Worm (Caenorhabditis elegans) whole organism, L2 larva: ENCODE results near the gene D2023.1.
A peak's percentile ranks its signal among the peaks of the same experiment; 100 is the strongest.

Experiments used
- egl-27 ChIP-seq: sonication (generic microtip); optimal IDR thresholded peaks from 3 replicates; lab custom pipeline; 2017; ENCODE audit warnings: missing biosample characterization, missing genetic modification reagents, missing genetic modification characterization
- fos-1 ChIP-seq: fragments of 150-350 bp; optimal IDR thresholded peaks from 2 replicates; lab custom pipeline; 2014; ENCODE audit warnings: missing biosample characterization, missing genetic modification characterization
- lsy-2 ChIP-seq, 2 experiments: fragments of 150-350 bp in 1 of 2; sonication (generic microtip) in 1 of 2; optimal IDR thresholded peaks; 2 replicates each; lab custom pipeline; 2014 to 2017; ENCODE audit warnings: missing biosample characterization in 2 of 2, missing genetic modification characterization in 2 of 2
- peb-1 ChIP-seq: fragments of 150-350 bp; optimal IDR thresholded peaks from 2 replicates; lab custom pipeline; 2014; ENCODE audit warnings: missing biosample characterization, missing genetic modification characterization
- sma-9 ChIP-seq, 2 experiments: fragments of 150-350 bp in 1 of 2; sonication (generic microtip) in 1 of 2; optimal IDR thresholded peaks; 2 replicates each; lab custom pipeline; 2014 to 2016; ENCODE audit warnings: missing genetic modification characterization in 2 of 2, mild to moderate bottlenecking in 1 of 2, missing biosample characterization in 1 of 2, missing compliant biosample characterization in 1 of 2, missing genetic modification reagents in 1 of 2, moderate library complexity in 1 of 2
- snpc-4 ChIP-seq: fragments of 150-350 bp; optimal IDR thresholded peaks from 2 replicates; lab custom pipeline; 2014; ENCODE audit warnings: missing biosample characterization, missing genetic modification characterization
- unc-55 ChIP-seq: fragments of 150-350 bp; sonication (generic microtip); optimal IDR thresholded peaks from 3 replicates; lab custom pipeline; 2014; ENCODE audit warnings: missing biosample characterization, missing genetic modification reagents, missing genetic modification characterization

DNA sequence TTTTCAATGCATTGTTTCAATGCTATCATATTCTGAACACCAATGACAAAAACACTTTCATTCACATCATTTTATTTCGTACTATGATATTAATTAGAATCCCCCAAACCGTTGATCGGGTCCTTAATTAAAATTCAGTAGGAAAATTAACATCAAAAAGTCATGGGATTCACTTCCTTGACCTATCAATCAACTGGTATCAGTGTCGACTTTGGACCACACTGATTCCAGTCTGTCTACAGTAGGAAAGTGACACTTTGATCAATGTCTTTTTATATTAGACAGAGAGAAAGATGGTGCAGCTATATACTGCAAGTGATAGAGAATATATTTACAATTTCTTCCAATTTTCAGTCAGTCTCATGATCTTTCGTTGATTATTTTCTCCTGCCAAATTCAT lies 7.0 kb downstream of the D2023.1 start:
- TF ChIP-seq unc-55 (GFP tag; lab: Kevin White, UChicago): no peak
- TF ChIP-seq sma-9 (GFP tag; optimal IDR thresholded peaks at IDR 0.05; lab: Kevin White, UChicago): peak; percentile 81
- no peak for TF ChIP-seq sma-9 (tag; optimal IDR thresholded peaks at IDR 0.05; lab: Kevin White, UChicago)
- TF ChIP-seq fos-1 (tag; lab: Kevin White, UChicago): no peak
- no peak for TF ChIP-seq snpc-4 (tag; lab: Kevin White, UChicago)
- TF ChIP-seq peb-1 (tag; lab: Kevin White, UChicago): no peak
- TF ChIP-seq lsy-2 (tag; optimal IDR thresholded peaks at IDR 0.05; lab: Kevin White, UChicago): no peak
- no peak for TF ChIP-seq egl-27 (tag; lab: Kevin White, UChicago)
